Worm (Caenorhabditis elegans) whole organism, mixed stage, embryonic: ENCODE measurements around the gene gcy-12.

ENCODE experiments used
- M03D4.4 ChIP-seq: sonication (generic microtip); optimal IDR thresholded peaks from 2 replicates; lab custom pipeline; 2017; ENCODE audit warnings: mild to moderate bottlenecking, missing genetic modification characterization, missing compliant biosample characterization
- bed-3 ChIP-seq: fragments of 200-800 bp; sonication (Bioruptor generic); optimal IDR thresholded peaks from 3 replicates; lab custom pipeline; 2018; ENCODE audit warnings: mild to moderate bottlenecking, missing genetic modification characterization, moderate library complexity, missing compliant biosample characterization
- blmp-1 ChIP-seq: fragments of 150-350 bp; optimal IDR thresholded peaks from 2 replicates; lab custom pipeline; 2014; ENCODE audit warnings: missing biosample characterization, missing genetic modification characterization
- ceh-39 ChIP-seq: fragments of 150-350 bp; optimal IDR thresholded peaks from 2 replicates; lab custom pipeline; 2014; ENCODE audit warnings: missing biosample characterization, missing genetic modification characterization
- ceh-43 ChIP-seq: fragments of 200-800 bp; sonication (Bioruptor generic); optimal IDR thresholded peaks from 2 replicates; lab custom pipeline; 2018; ENCODE audit warnings: mild to moderate bottlenecking, missing genetic modification characterization, moderate library complexity, missing compliant biosample characterization
- ceh-83 ChIP-seq: fragments of 200-800 bp; sonication (Bioruptor generic); optimal IDR thresholded peaks from 2 replicates; lab custom pipeline; 2018; ENCODE audit warnings: mild to moderate bottlenecking, missing genetic modification characterization, missing compliant biosample characterization
- ces-1 ChIP-seq: fragments of 150-350 bp; optimal IDR thresholded peaks from 2 replicates; lab custom pipeline; 2014; ENCODE audit warnings: missing biosample characterization, missing genetic modification reagents, missing genetic modification characterization
- cnd-1 ChIP-seq: fragments of 200-800 bp; sonication (Bioruptor generic); optimal IDR thresholded peaks from 2 replicates; lab custom pipeline; 2018; ENCODE audit warnings: mild to moderate bottlenecking, missing genetic modification characterization, missing compliant biosample characterization
- drap-1 ChIP-seq: fragments of 200-800 bp; sonication (Bioruptor generic); optimal IDR thresholded peaks from 3 replicates; lab custom pipeline; 2018; ENCODE audit warnings: mild to moderate bottlenecking, missing genetic modification characterization, missing compliant biosample characterization
- elt-1 ChIP-seq: sonication (generic microtip); optimal IDR thresholded peaks from 2 replicates; lab custom pipeline; 2017; ENCODE audit warnings: missing genetic modification characterization, mild to moderate bottlenecking, missing compliant biosample characterization, antibody characterized with exemption, moderate library complexity, borderline replicate concordance; ENCODE audit not compliant: insufficient read depth
- elt-3 ChIP-seq: fragments of 150-350 bp; optimal IDR thresholded peaks from 2 replicates; lab custom pipeline; 2014; ENCODE audit warnings: missing biosample characterization, missing genetic modification characterization
- flh-1 ChIP-seq: fragments of 200-800 bp; sonication (Bioruptor generic); optimal IDR thresholded peaks from 2 replicates; lab custom pipeline; 2018; ENCODE audit warnings: mild to moderate bottlenecking, missing genetic modification characterization, moderate library complexity, missing compliant biosample characterization
- ham-2 ChIP-seq: fragments of 200-800 bp; sonication (Bioruptor generic); optimal IDR thresholded peaks from 2 replicates; lab custom pipeline; 2018; ENCODE audit warnings: mild to moderate bottlenecking, missing genetic modification characterization, missing compliant biosample characterization
- hlh-1 ChIP-seq: fragments of 150-350 bp; optimal IDR thresholded peaks from 2 replicates; lab custom pipeline; 2014; ENCODE audit warnings: missing biosample characterization, missing genetic modification reagents, missing genetic modification characterization
- lin-13 ChIP-seq: fragments of 150-350 bp; optimal IDR thresholded peaks from 2 replicates; lab custom pipeline; 2014; ENCODE audit warnings: missing biosample characterization, missing genetic modification characterization
- lin-32 ChIP-seq: fragments of 200-800 bp; sonication (Bioruptor generic); optimal IDR thresholded peaks from 2 replicates; lab custom pipeline; 2018; ENCODE audit warnings: mild to moderate bottlenecking, missing genetic modification characterization, missing compliant biosample characterization
- lsy-2 ChIP-seq: fragments of 150-350 bp; optimal IDR thresholded peaks from 2 replicates; lab custom pipeline; 2014; ENCODE audit warnings: missing biosample characterization, missing genetic modification characterization
- mep-1 ChIP-seq: fragments of 150-350 bp; optimal IDR thresholded peaks from 2 replicates; lab custom pipeline; 2017; ENCODE audit warnings: missing biosample characterization, missing genetic modification reagents, missing genetic modification characterization, inconsistent platforms
- mls-2 ChIP-seq: sonication (generic microtip); optimal IDR thresholded peaks from 2 replicates; lab custom pipeline; 2016; ENCODE audit warnings: mild to moderate bottlenecking, missing genetic modification characterization, moderate library complexity, missing compliant biosample characterization
- nhr-12 ChIP-seq: fragments of 150-350 bp; optimal IDR thresholded peaks from 2 replicates; lab custom pipeline; 2014; ENCODE audit warnings: missing biosample characterization, missing genetic modification characterization
- nhr-2 ChIP-seq: fragments of 150-350 bp; optimal IDR thresholded peaks from 2 replicates; lab custom pipeline; 2014; ENCODE audit warnings: missing biosample characterization, missing genetic modification characterization
- nhr-237 ChIP-seq: fragments of 150-350 bp; optimal IDR thresholded peaks from 2 replicates; lab custom pipeline; 2014; ENCODE audit warnings: missing biosample characterization, missing genetic modification characterization
- nhr-28 ChIP-seq: fragments of 150-350 bp; optimal IDR thresholded peaks from 2 replicates; lab custom pipeline; 2014; ENCODE audit warnings: missing biosample characterization, missing genetic modification characterization
- pha-4 ChIP-seq: fragments of 150-350 bp; optimal IDR thresholded peaks from 2 replicates; lab custom pipeline; 2018; ENCODE audit warnings: missing biosample characterization, missing genetic modification reagents, missing genetic modification characterization
- sem-2 ChIP-seq: fragments of 200-800 bp; sonication (Bioruptor generic); optimal IDR thresholded peaks from 2 replicates; lab custom pipeline; 2018; ENCODE audit warnings: mild to moderate bottlenecking, missing genetic modification characterization, missing compliant biosample characterization
- snpc-4 ChIP-seq: fragments of 150-350 bp; optimal IDR thresholded peaks from 2 replicates; lab custom pipeline; 2014; ENCODE audit warnings: missing biosample characterization, missing genetic modification characterization
- sptf-1 ChIP-seq: sonication (generic microtip); optimal IDR thresholded peaks from 2 replicates; lab custom pipeline; 2017; ENCODE audit warnings: mild to moderate bottlenecking, missing genetic modification characterization, moderate library complexity, missing compliant biosample characterization
- tbx-8 ChIP-seq: fragments of 200-800 bp; sonication (Bioruptor generic); optimal IDR thresholded peaks from 2 replicates; lab custom pipeline; 2018; ENCODE audit warnings: mild to moderate bottlenecking, missing genetic modification characterization, moderate library complexity, missing compliant biosample characterization
- unc-120 ChIP-seq: sonication (generic microtip); optimal IDR thresholded peaks from 2 replicates; lab custom pipeline; 2017; ENCODE audit warnings: missing genetic modification characterization, missing compliant biosample characterization; ENCODE audit not compliant: poor library complexity, severe bottlenecking
- unc-39 ChIP-seq: fragments of 150-350 bp; optimal IDR thresholded peaks from 2 replicates; lab custom pipeline; 2014; ENCODE audit warnings: missing biosample characterization, missing genetic modification characterization
- unc-62 ChIP-seq: fragments of 150-350 bp; optimal IDR thresholded peaks from 2 replicates; lab custom pipeline; 2014; ENCODE audit warnings: missing biosample characterization, missing genetic modification reagents, missing genetic modification characterization
- ztf-11 ChIP-seq: fragments of 150-350 bp; optimal IDR thresholded peaks from 2 replicates; lab custom pipeline; 2014; ENCODE audit warnings: missing biosample characterization, missing genetic modification characterization

Gene gcy-12

ce11 chrII:5293287-5293850, 18.5 kb upstream of the gcy-12 start, which contains the start of gene ZK622.1:
Gene ZK622.1, plus strand, starts transcription at chrII:5293800.
- TF ChIP-seq drap-1 (GFP tag; lab: Kevin White, UChicago) (peak; percentile 74), cnd-1 (tag; lab: Kevin White, UChicago) (peak; percentile 75), pha-4 (tag; lab: Kevin White, UChicago) (no peak), lin-32 (GFP tag; lab: Kevin White, UChicago) (peak; percentile 7), ces-1 (GFP tag; lab: Kevin White, UChicago) (no peak), flh-1 (GFP tag; lab: Kevin White, UChicago) (peak; percentile 29), bed-3 (peak; percentile 45), elt-3 (no peak), M03D4.4 (peak; percentile 72), snpc-4 (tag; lab: Kevin White, UChicago) (no peak), ham-2 (peak; percentile 44), lin-13 (no peak), nhr-12 (tag; lab: Kevin White, UChicago) (no peak), mls-2 (tag; lab: Kevin White, UChicago) (peak; percentile 71), mep-1 (no peak), blmp-1 (tag; lab: Kevin White, UChicago) (no peak), ceh-83 (GFP tag; lab: Kevin White, UChicago) (peak; percentile 79), sptf-1 (tag; lab: Kevin White, UChicago) (peak; percentile 52), sem-2 (peak; percentile 62), elt-1 (tag; lab: Kevin White, UChicago) (no peak), hlh-1 (tag; lab: Kevin White, UChicago) (no peak), unc-39 (tag; lab: Kevin White, UChicago) (no peak), unc-120 (peak; percentile 39), ceh-43 (GFP tag; lab: Kevin White, UChicago) (peak; percentile 35)

ce11 chrII:5297718-5298117, 14.1 kb upstream of the gcy-12 start:
- TF ChIP-seq ces-1 (GFP tag; lab: Kevin White, UChicago) (no peak), ceh-43 (GFP tag; lab: Kevin White, UChicago) (no peak), elt-3 (no peak), hlh-1 (tag; lab: Kevin White, UChicago) (no peak), snpc-4 (tag; lab: Kevin White, UChicago) (no peak), sem-2 (no peak), ceh-83 (GFP tag; lab: Kevin White, UChicago) (no peak), unc-120 (no peak), bed-3 (no peak), flh-1 (GFP tag; lab: Kevin White, UChicago) (no peak)
- TF ChIP-seq, all 35 proteins: peak for 0

ce11 chrII:5301810-5302209, 10.0 kb upstream of the gcy-12 start:
- no peak for TF ChIP-seq nhr-2 (tag; lab: Kevin White, UChicago)
- TF ChIP-seq blmp-1 (tag; lab: Kevin White, UChicago), result no peak
- TF ChIP-seq drap-1 (GFP tag; lab: Kevin White, UChicago), result no peak
- no peak for TF ChIP-seq ceh-43 (GFP tag; lab: Kevin White, UChicago)
- TF ChIP-seq hlh-1 (tag; lab: Kevin White, UChicago), result no peak
- TF ChIP-seq mep-1, result no peak
- TF ChIP-seq ceh-83 (GFP tag; lab: Kevin White, UChicago), result no peak
- no peak for TF ChIP-seq elt-3

ce11 chrII:5305121-5305520, 6.7 kb upstream of the gcy-12 start:
- no peak for TF ChIP-seq tbx-8 (GFP tag; lab: Kevin White, UChicago)
- TF ChIP-seq ceh-39 (tag; lab: Kevin White, UChicago), result no peak

ce11 chrII:5306197-5306596, 5.6 kb upstream of the gcy-12 start:
- TF ChIP-seq ztf-11 (tag; lab: Kevin White, UChicago) (no peak), nhr-237 (no peak), lsy-2 (no peak), elt-1 (tag; lab: Kevin White, UChicago) (no peak), cnd-1 (tag; lab: Kevin White, UChicago) (no peak), tbx-8 (GFP tag; lab: Kevin White, UChicago) (no peak), unc-39 (tag; lab: Kevin White, UChicago) (no peak), unc-62 (GFP tag; lab: Kevin White, UChicago) (no peak), sem-2 (no peak), nhr-28 (no peak), M03D4.4 (no peak), snpc-4 (tag; lab: Kevin White, UChicago) (no peak), bed-3 (no peak)
